Worm (Caenorhabditis elegans) whole organism, L4 larva: Measurements from ENCODE around the gene tcl-2.

Source experiments
- R02D3.7 ChIP-seq: fragments of 150-350 bp; sonication (generic microtip); optimal IDR thresholded peaks from 3 replicates; lab custom pipeline; 2014; ENCODE audit warnings: missing biosample characterization, missing genetic modification characterization
- ceh-62 ChIP-seq: sonication (generic microtip); optimal IDR thresholded peaks from 2 replicates; lab custom pipeline; 2017; ENCODE audit warnings: missing biosample characterization, missing genetic modification characterization
- ceh-82 ChIP-seq: sonication (generic microtip); optimal IDR thresholded peaks from 2 replicates; lab custom pipeline; 2017; ENCODE audit warnings: missing biosample characterization, missing genetic modification characterization
- ces-1 ChIP-seq: fragments of 150-350 bp; sonication (generic microtip); optimal IDR thresholded peaks from 4 replicates; lab custom pipeline; 2014; ENCODE audit warnings: missing biosample characterization, missing genetic modification reagents, missing genetic modification characterization
- daf-8 ChIP-seq: fragments of 200-800 bp; sonication (Bioruptor generic); IDR thresholded peaks from 2 replicates; pipeline ENCODE4 v1.3.6; 2022; ENCODE audit warnings: missing genetic modification characterization, missing compliant biosample characterization
- dmd-9 ChIP-seq: fragments of 200-800 bp; sonication (Bioruptor generic); IDR thresholded peaks from 2 replicates; pipeline ENCODE4 v1.3.6; 2022; ENCODE audit warnings: missing genetic modification reagents, missing genetic modification characterization, missing compliant biosample characterization
- jun-1 ChIP-seq: fragments of 150-350 bp; optimal IDR thresholded peaks from 2 replicates; lab custom pipeline; 2014; ENCODE audit warnings: missing biosample characterization, missing genetic modification reagents, missing genetic modification characterization
- lin-39 ChIP-seq: fragments of 150-350 bp; optimal IDR thresholded peaks from 2 replicates; lab custom pipeline; 2014; ENCODE audit warnings: missing biosample characterization, missing genetic modification reagents, missing genetic modification characterization
- lir-3 ChIP-seq: sonication (generic microtip); optimal IDR thresholded peaks from 2 replicates; lab custom pipeline; 2016; ENCODE audit warnings: mild to moderate bottlenecking, missing genetic modification characterization, missing compliant biosample characterization
- mxl-3 ChIP-seq: fragments of 200-800 bp; sonication (Bioruptor generic); optimal IDR thresholded peaks from 2 replicates; lab custom pipeline; 2018; ENCODE audit warnings: mild to moderate bottlenecking, missing genetic modification characterization, missing compliant biosample characterization
- nhr-237 ChIP-seq: sonication (generic microtip); optimal IDR thresholded peaks from 2 replicates; lab custom pipeline; 2017; ENCODE audit warnings: missing biosample characterization, missing genetic modification characterization
- snpc-4 ChIP-seq: fragments of 150-350 bp; optimal IDR thresholded peaks from 2 replicates; lab custom pipeline; 2014; ENCODE audit warnings: missing biosample characterization, missing genetic modification characterization
- unc-62 ChIP-seq, 3 experiments: fragments of 150-350 bp in 1 of 3; sonication (generic microtip); optimal IDR thresholded peaks in 2 of 3; peaks in 1 of 3; 1 replicate in 1 of 3; 2 replicates in 2 of 3; lab custom pipeline; 2014 to 2017; ENCODE audit warnings: missing biosample characterization in 3 of 3, missing genetic modification characterization in 3 of 3, missing genetic modification reagents in 3 of 3, missing genotype in 1 of 3

- TF ChIP-seq ceh-62 (tag; lab: Kevin White, UChicago) (no peak), nhr-237 (tag; lab: Kevin White, UChicago) (no peak), lin-39 (tag; lab: Kevin White, UChicago) (no peak), snpc-4 (tag; lab: Kevin White, UChicago) (no peak), unc-62 (GFP tag; optimal IDR thresholded peaks at IDR 0.05 in 1 of 2; lab: Kevin White, UChicago) (no peak), unc-62 (tag; optimal IDR thresholded peaks at IDR 0.05; lab: Kevin White, UChicago) (no peak), lir-3 (tag; lab: Kevin White, UChicago) (no peak), daf-8 (GFP tag; lab: Robert Waterston, UW) (no peak), dmd-9 (no peak), mxl-3 (no peak), jun-1 (no peak), ceh-82 (tag; lab: Kevin White, UChicago) (no peak), R02D3.7 (no peak), ces-1 (GFP tag; lab: Kevin White, UChicago) (no peak)
Observed at ce11 chrIV:162530-162929, 16.4 kb upstream of the tcl-2 start, which contains the start of gene Y38C1AA.6.
